Worm (Caenorhabditis elegans): ENCODE data around the gene mbk-2.

ce11 chrIV:13079119-13079518 lies 70.2 kb downstream of the mbk-2 start, which contains the start of gene C39E9.8:
- TF ChIP-seq ceh-43 (GFP tag; optimal IDR thresholded peaks at IDR 0.05): no peak
- TF ChIP-seq pha-4 (tag; optimal IDR thresholded peaks at IDR 0.05): no peak
- TF ChIP-seq snpc-4 (tag; optimal IDR thresholded peaks at IDR 0.05): no peak
- no peak for TF ChIP-seq ces-1 (GFP tag; optimal IDR thresholded peaks at IDR 0.05)
- no peak for TF ChIP-seq nhr-28 (tag; optimal IDR thresholded peaks at IDR 0.05)
- TF ChIP-seq elt-3 (tag; optimal IDR thresholded peaks at IDR 0.05): no peak
- TF ChIP-seq nhr-237 (tag; optimal IDR thresholded peaks at IDR 0.05): no peak
